Worm (Caenorhabditis elegans) whole organism, L1 larva: ENCODE results near the gene F36H5.8.

Experiments used
- C04F5.9 ChIP-seq: sonication (generic microtip); optimal IDR thresholded peaks from 2 replicates; lab custom pipeline; 2016; ENCODE audit warnings: missing genetic modification characterization, missing compliant biosample characterization
- F16B12.6 ChIP-seq: fragments of 150-350 bp; optimal IDR thresholded peaks from 2 replicates; lab custom pipeline; 2014; ENCODE audit warnings: missing biosample characterization, missing genetic modification characterization
- aly-2 ChIP-seq: fragments of 150-350 bp; optimal IDR thresholded peaks from 2 replicates; lab custom pipeline; 2014; ENCODE audit warnings: missing biosample characterization, missing genetic modification characterization
- blmp-1 ChIP-seq: fragments of 150-350 bp; optimal IDR thresholded peaks from 2 replicates; lab custom pipeline; 2014; ENCODE audit warnings: missing biosample characterization, missing genetic modification characterization
- ceh-63 ChIP-seq: fragments of 200-800 bp; sonication (Bioruptor generic); optimal IDR thresholded peaks from 2 replicates; lab custom pipeline; 2018; ENCODE audit warnings: mild to moderate bottlenecking, missing genetic modification characterization, missing compliant biosample characterization
- ceh-8 ChIP-seq: fragments of 200-800 bp; sonication (Bioruptor generic); optimal IDR thresholded peaks from 2 replicates; lab custom pipeline; 2018; ENCODE audit warnings: mild to moderate bottlenecking, missing genetic modification characterization, moderate library complexity, missing compliant biosample characterization
- ceh-90 ChIP-seq: sonication (generic microtip); optimal IDR thresholded peaks from 2 replicates; lab custom pipeline; 2016; ENCODE audit warnings: missing genetic modification characterization, missing compliant biosample characterization
- dpl-1 ChIP-seq, 3 experiments: fragments of 150-350 bp in 2 of 3; sonication (generic microtip) in 1 of 3; optimal IDR thresholded peaks; 2 replicates each; lab custom pipeline; 2014 to 2017; ENCODE audit warnings: missing biosample characterization in 3 of 3, missing genetic modification characterization in 3 of 3, missing genetic modification reagents in 3 of 3
- dsc-1 ChIP-seq: sonication (generic microtip); optimal IDR thresholded peaks from 2 replicates; lab custom pipeline; 2016; ENCODE audit warnings: mild to moderate bottlenecking, missing genetic modification characterization, missing compliant biosample characterization
- efl-1 ChIP-seq, 4 experiments: fragments of 150-350 bp; optimal IDR thresholded peaks in 3 of 4; peaks in 1 of 4; 1 replicate in 1 of 4; 2 replicates in 3 of 4; lab custom pipeline; 2014; ENCODE audit warnings: missing biosample characterization in 2 of 4, missing genetic modification characterization in 2 of 4, missing genetic modification reagents in 2 of 4
- efl-3 ChIP-seq: fragments of 200-800 bp; sonication (Bioruptor generic); optimal IDR thresholded peaks from 2 replicates; lab custom pipeline; 2018; ENCODE audit warnings: mild to moderate bottlenecking, missing genetic modification characterization, missing compliant biosample characterization
- egl-13 ChIP-seq: sonication (generic microtip); optimal IDR thresholded peaks from 2 replicates; lab custom pipeline; 2016; ENCODE audit warnings: missing genotype, missing genetic modification reagents, missing genetic modification characterization, missing compliant biosample characterization
- elt-2 ChIP-seq: sonication (generic microtip); optimal IDR thresholded peaks from 2 replicates; lab custom pipeline; 2016; ENCODE audit warnings: missing genetic modification characterization, mild to moderate bottlenecking, inconsistent platforms, missing compliant biosample characterization, missing genetic modification reagents
- elt-3 ChIP-seq, 6 experiments: fragments of 150-350 bp in 1 of 6; sonication (generic microtip); optimal IDR thresholded peaks; 2 replicates each; lab custom pipeline; 2017 to 2018; ENCODE audit warnings: missing biosample characterization in 6 of 6, missing genetic modification characterization in 6 of 6, inconsistent platforms in 1 of 6
- ets-5 ChIP-seq: fragments of 200-800 bp; sonication (Bioruptor generic); IDR thresholded peaks from 2 replicates; pipeline ENCODE4 v1.3.6; 2022; ENCODE audit warnings: missing genetic modification characterization, missing compliant biosample characterization
- fkh-4 ChIP-seq: sonication (generic microtip); optimal IDR thresholded peaks from 2 replicates; lab custom pipeline; 2016; ENCODE audit warnings: missing compliant biosample characterization, missing genetic modification characterization, borderline replicate concordance
- grh-1 ChIP-seq: fragments of 200-800 bp; sonication (Bioruptor generic); IDR thresholded peaks from 2 replicates; pipeline ENCODE4 v1.3.6; 2022; ENCODE audit warnings: missing genetic modification reagents, missing genetic modification characterization, missing compliant biosample characterization
- irx-1 ChIP-seq: sonication (generic microtip); optimal IDR thresholded peaks from 2 replicates; lab custom pipeline; 2016; ENCODE audit warnings: missing genetic modification characterization, missing compliant biosample characterization
- isw-1 ChIP-seq: fragments of 200-800 bp; sonication (Bioruptor generic); IDR thresholded peaks from 2 replicates; pipeline ENCODE4 v1.3.6; 2022; ENCODE audit warnings: missing genetic modification characterization, missing compliant biosample characterization
- jun-1 ChIP-seq: fragments of 150-350 bp; optimal IDR thresholded peaks from 2 replicates; lab custom pipeline; 2014; ENCODE audit warnings: missing biosample characterization, missing genetic modification reagents, missing genetic modification characterization
- lin-13 ChIP-seq: fragments of 150-350 bp; optimal IDR thresholded peaks from 2 replicates; lab custom pipeline; 2014; ENCODE audit warnings: missing biosample characterization, missing genetic modification reagents, missing genetic modification characterization
- lin-14 ChIP-seq: fragments of 200-800 bp; sonication (Bioruptor generic); optimal IDR thresholded peaks from 2 replicates; lab custom pipeline; 2018; ENCODE audit warnings: mild to moderate bottlenecking, missing genetic modification characterization, moderate library complexity, missing compliant biosample characterization
- lin-15B ChIP-seq: fragments of 150-350 bp; sonication (generic microtip); optimal IDR thresholded peaks from 3 replicates; lab custom pipeline; 2014; ENCODE audit warnings: missing biosample characterization, missing genetic modification characterization
- mdl-1 ChIP-seq, 2 experiments: fragments of 150-350 bp; optimal IDR thresholded peaks; 2 replicates each; lab custom pipeline; 2014 to 2017; ENCODE audit warnings: missing biosample characterization in 2 of 2, missing genetic modification characterization in 2 of 2, inconsistent platforms in 1 of 2
- mef-2 ChIP-seq: fragments of 150-350 bp; optimal IDR thresholded peaks from 2 replicates; lab custom pipeline; 2014; ENCODE audit warnings: missing biosample characterization, missing genetic modification characterization
- nhr-11 ChIP-seq: fragments of 150-350 bp; optimal IDR thresholded peaks from 2 replicates; lab custom pipeline; 2014; ENCODE audit warnings: missing biosample characterization, missing genetic modification characterization
- nhr-12 ChIP-seq: sonication (generic microtip); optimal IDR thresholded peaks from 2 replicates; lab custom pipeline; 2017; ENCODE audit warnings: missing biosample characterization, missing genetic modification characterization
- nhr-20 ChIP-seq: sonication (generic microtip); optimal IDR thresholded peaks from 2 replicates; lab custom pipeline; 2016; ENCODE audit warnings: mild to moderate bottlenecking, missing genetic modification characterization, missing compliant biosample characterization
- nhr-237 ChIP-seq: fragments of 150-350 bp; optimal IDR thresholded peaks from 2 replicates; lab custom pipeline; 2014; ENCODE audit warnings: missing biosample characterization, missing genetic modification characterization
- nhr-47 ChIP-seq: sonication (generic microtip); optimal IDR thresholded peaks from 2 replicates; lab custom pipeline; 2016; ENCODE audit warnings: mild to moderate bottlenecking, missing genetic modification characterization, moderate library complexity, missing compliant biosample characterization
- nhr-85 ChIP-seq: sonication (generic microtip); peaks from one replicate; lab custom pipeline; 2016; ENCODE audit warnings: missing genetic modification characterization, inconsistent platforms, missing compliant biosample characterization
- nhr-90 ChIP-seq: sonication (generic microtip); optimal IDR thresholded peaks from 2 replicates; lab custom pipeline; 2016; ENCODE audit warnings: mild to moderate bottlenecking, missing genetic modification characterization, missing compliant biosample characterization; ENCODE audit not compliant: poor library complexity
- pax-3 ChIP-seq: fragments of 200-800 bp; sonication (Bioruptor generic); optimal IDR thresholded peaks from 2 replicates; lab custom pipeline; 2018; ENCODE audit warnings: mild to moderate bottlenecking, missing genetic modification characterization, moderate library complexity, missing compliant biosample characterization
- tbx-2 ChIP-seq: sonication (generic microtip); optimal IDR thresholded peaks from 2 replicates; lab custom pipeline; 2016; ENCODE audit warnings: missing genetic modification characterization, missing compliant biosample characterization
- tlp-1 ChIP-seq: fragments of 150-350 bp; optimal IDR thresholded peaks from 2 replicates; lab custom pipeline; 2014; ENCODE audit warnings: missing biosample characterization, missing genetic modification characterization
- unc-130 ChIP-seq: fragments of 150-350 bp; optimal IDR thresholded peaks from 2 replicates; lab custom pipeline; 2017; ENCODE audit warnings: missing biosample characterization, missing genetic modification characterization, inconsistent platforms
- unc-86 ChIP-seq: sonication (generic microtip); optimal IDR thresholded peaks from 2 replicates; lab custom pipeline; 2016; ENCODE audit warnings: missing genetic modification characterization, missing compliant biosample characterization
- vab-15 ChIP-seq: sonication (generic microtip); optimal IDR thresholded peaks from 2 replicates; lab custom pipeline; 2017; ENCODE audit warnings: missing genotype, mild to moderate bottlenecking, missing genetic modification characterization, missing compliant biosample characterization
- xbp-1 ChIP-seq: sonication (generic microtip); optimal IDR thresholded peaks from 2 replicates; lab custom pipeline; 2016; ENCODE audit warnings: missing genetic modification characterization, missing compliant biosample characterization
- zag-1 ChIP-seq: fragments of 150-350 bp; optimal IDR thresholded peaks from 2 replicates; lab custom pipeline; 2014; ENCODE audit warnings: missing biosample characterization, missing genetic modification characterization
- ztf-4 ChIP-seq: fragments of 150-350 bp; optimal IDR thresholded peaks from 2 replicates; lab custom pipeline; 2014; ENCODE audit warnings: missing biosample characterization, missing genetic modification characterization

F36H5.8 gene

ce11 chrII:1725735-1726134, 24.8 kb downstream of the F36H5.8 start, which contains the start of gene F45C12.17:
F45C12.17 (plus strand) TSS chrII:1726111.
- no peak for TF ChIP-seq dpl-1 (GFP tag; optimal IDR thresholded peaks at IDR 0.05; lab: Kevin White, UChicago)
- no peak for TF ChIP-seq nhr-20
- no peak for TF ChIP-seq unc-86 (tag; lab: Kevin White, UChicago)
- TF ChIP-seq pax-3 (tag; lab: Kevin White, UChicago), result no peak
- TF ChIP-seq egl-13 (tag; lab: Kevin White, UChicago), result no peak
- TF ChIP-seq blmp-1 (tag; lab: Kevin White, UChicago), result no peak
- TF ChIP-seq nhr-11, result no peak
- TF ChIP-seq zag-1 (tag; lab: Kevin White, UChicago), result no peak

- TF ChIP-seq tbx-2 (tag; lab: Kevin White, UChicago) (no peak), ceh-63 (no peak), mdl-1 (tag; optimal IDR thresholded peaks at IDR 0.05; lab: Kevin White, UChicago) (no peak), efl-3 (GFP tag; lab: Kevin White, UChicago) (no peak), nhr-47 (tag; lab: Kevin White, UChicago) (no peak), tlp-1 (tag; lab: Kevin White, UChicago) (no peak), ceh-90 (tag; lab: Kevin White, UChicago) (no peak), elt-2 (tag; lab: Kevin White, UChicago) (no peak), dsc-1 (tag; lab: Kevin White, UChicago) (no peak), vab-15 (tag; lab: Kevin White, UChicago) (no peak), isw-1 (GFP tag; lab: Robert Waterston, UW) (no peak), nhr-237 (tag; lab: Kevin White, UChicago) (no peak), elt-3 (tag; optimal IDR thresholded peaks at IDR 0.05; lab: Kevin White, UChicago) (no peak), lin-13 (no peak), unc-130 (tag; lab: Kevin White, UChicago) (no peak), nhr-11 (no peak)
Measured at ce11 chrII:1724314-1724713, 26.2 kb downstream of the F36H5.8 start, which contains the start of gene fbxb-11. fbxb-11 (plus strand) TSS chrII:1724614.

- TF ChIP-seq nhr-85 (tag; lab: Kevin White, UChicago) (no peak), grh-1 (GFP tag; lab: Robert Waterston, UW) (no peak), mef-2 (tag; lab: Kevin White, UChicago) (no peak), aly-2 (tag; lab: Kevin White, UChicago) (no peak), nhr-12 (no peak), lin-14 (GFP tag; lab: Kevin White, UChicago) (no peak), jun-1 (no peak), irx-1 (tag; lab: Kevin White, UChicago) (no peak), xbp-1 (tag; lab: Kevin White, UChicago) (no peak), ceh-8 (GFP tag; lab: Kevin White, UChicago) (no peak), ets-5 (no peak), F16B12.6 (tag; lab: Kevin White, UChicago) (no peak), fkh-4 (no peak), lin-15B (tag; lab: Kevin White, UChicago) (no peak), ztf-4 (tag; lab: Kevin White, UChicago) (no peak), vab-15 (tag; lab: Kevin White, UChicago) (no peak), C04F5.9 (tag; lab: Kevin White, UChicago) (no peak), nhr-90 (tag; lab: Kevin White, UChicago) (no peak), dpl-1 (GFP tag; optimal IDR thresholded peaks at IDR 0.05; lab: Kevin White, UChicago) (no peak), efl-1 (optimal IDR thresholded peaks at IDR 0.05; lab: Kevin White, UChicago) (no peak), efl-1 (GFP tag; optimal IDR thresholded peaks at IDR 0.05 in 1 of 2; lab: Kevin White, UChicago) (no peak)
- TF ChIP-seq, all 84 proteins: peak for 0
Measured at ce11 chrII:1722394-1722793, 28.1 kb downstream of the F36H5.8 start, which contains the start of the genes fbxb-5 and btb-8. fbxb-5 (minus strand) TSS chrII:1722494. btb-8 (plus strand) TSS chrII:1722770.
